Worm (Caenorhabditis elegans) whole organism, L4/young adult: ENCODE measurements around the gene tre-3.

Source experiments
- dao-5 ChIP-seq: sonication (generic microtip); optimal IDR thresholded peaks from 2 replicates; lab custom pipeline; 2016; ENCODE audit warnings: missing genotype, missing genetic modification characterization, moderate library complexity, missing compliant biosample characterization
- him-1 ChIP-seq: sonication (generic microtip); optimal IDR thresholded peaks from 2 replicates; lab custom pipeline; 2016; ENCODE audit warnings: missing genotype, missing genetic modification reagents, missing genetic modification characterization, missing compliant biosample characterization

ce11 chrV:11675638-11676037, 40.1 kb downstream of the tre-3 start, which contains the start of gene ape-1:
- TF ChIP-seq dao-5 (tag; lab: Kevin White, UChicago) (no peak), him-1 (tag; lab: Kevin White, UChicago) (no peak)
